Fruit fly (Drosophila melanogaster) whole organism, prepupa: ENCODE measurements around the gene CG43402.

Experiments
- Blimp-1 ChIP-seq: fragments of 200-800 bp; sonication (Bioruptor generic); optimal IDR thresholded peaks from 3 replicates; lab custom pipeline; 2017; ENCODE audit warnings: missing biosample characterization, missing genetic modification characterization, mild to moderate bottlenecking, moderate library complexity, missing genetic modification reagents
- CG10669 ChIP-seq: fragments of 200-800 bp; sonication (Bioruptor generic); optimal IDR thresholded peaks from 3 replicates; lab custom pipeline; 2018; ENCODE audit warnings: missing biosample characterization, mild to moderate bottlenecking, missing genetic modification characterization, moderate library complexity
- CG11294 ChIP-seq: fragments of 200-800 bp; sonication (Bioruptor generic); IDR thresholded peaks from 2 replicates; pipeline ENCODE4 v1.3.6; 2022; ENCODE audit warnings: missing biosample characterization, missing genetic modification characterization
- CG11762 ChIP-seq: fragments of 200-800 bp; sonication (Bioruptor generic); optimal IDR thresholded peaks from 3 replicates; lab custom pipeline; 2016; ENCODE audit warnings: missing biosample characterization, missing genetic modification characterization; ENCODE audit not compliant: insufficient read depth
- CG11902 ChIP-seq: fragments of 200-800 bp; sonication (Bioruptor generic); optimal IDR thresholded peaks from 3 replicates; lab custom pipeline; 2016; ENCODE audit warnings: missing biosample characterization, missing genetic modification characterization
- CG1621 ChIP-seq: fragments of 200-800 bp; sonication (Bioruptor generic); optimal IDR thresholded peaks from 3 replicates; lab custom pipeline; 2018; ENCODE audit warnings: missing biosample characterization, mild to moderate bottlenecking, missing genetic modification characterization
- CG3032 ChIP-seq: fragments of 200-800 bp; optimal IDR thresholded peaks from 2 replicates; lab custom pipeline; 2019; ENCODE audit warnings: missing biosample characterization, mild to moderate bottlenecking, missing genetic modification characterization, moderate library complexity
- CG32006 ChIP-seq: fragments of 200-800 bp; sonication (Bioruptor generic); optimal IDR thresholded peaks from 3 replicates; lab custom pipeline; 2017; ENCODE audit warnings: missing biosample characterization, mild to moderate bottlenecking, missing genetic modification characterization
- CG34406 ChIP-seq: fragments of 200-800 bp; sonication (Bioruptor generic); optimal IDR thresholded peaks from 3 replicates; lab custom pipeline; 2016; ENCODE audit warnings: missing biosample characterization, missing genetic modification characterization
- CG4318 ChIP-seq: fragments of 200-800 bp; sonication (Bioruptor generic); optimal IDR thresholded peaks from 3 replicates; lab custom pipeline; 2017; ENCODE audit warnings: missing biosample characterization, mild to moderate bottlenecking, missing genetic modification characterization
- CG6163 ChIP-seq: fragments of 200-800 bp; sonication (Bioruptor generic); IDR thresholded peaks from 3 replicates; pipeline ENCODE4 v1.3.6; 2022; ENCODE audit warnings: missing biosample characterization, missing genetic modification characterization
- CG6276 ChIP-seq: fragments of 200-800 bp; sonication (Bioruptor generic); optimal IDR thresholded peaks from 2 replicates; lab custom pipeline; 2017; ENCODE audit warnings: missing biosample characterization, mild to moderate bottlenecking, missing genetic modification characterization
- CG6792 ChIP-seq: fragments of 200-800 bp; sonication (Bioruptor generic); optimal IDR thresholded peaks from 3 replicates; lab custom pipeline; 2016; ENCODE audit warnings: missing biosample characterization, missing genetic modification characterization
- CG6808 ChIP-seq: fragments of 200-800 bp; sonication (Bioruptor generic); optimal IDR thresholded peaks from 3 replicates; lab custom pipeline; 2017; ENCODE audit warnings: missing biosample characterization, missing genetic modification characterization, mild to moderate bottlenecking, moderate library complexity, missing genetic modification reagents
- CG6854 ChIP-seq: fragments of 200-800 bp; sonication (Bioruptor generic); optimal IDR thresholded peaks from 2 replicates; lab custom pipeline; 2017; ENCODE audit warnings: missing biosample characterization, mild to moderate bottlenecking, missing genetic modification characterization
- CG7368 ChIP-seq: fragments of 200-800 bp; sonication (Bioruptor generic); optimal IDR thresholded peaks from 3 replicates; lab custom pipeline; 2016; ENCODE audit warnings: missing biosample characterization, missing genetic modification characterization
- CG8119 ChIP-seq: fragments of 200-800 bp; sonication (Bioruptor generic); IDR thresholded peaks from 3 replicates; pipeline ENCODE4 v1.3.6; 2022; ENCODE audit warnings: missing biosample characterization, missing genetic modification characterization
- CG8319 ChIP-seq: fragments of 200-800 bp; sonication (Bioruptor generic); optimal IDR thresholded peaks from 3 replicates; lab custom pipeline; 2016; ENCODE audit warnings: missing biosample characterization, missing genetic modification characterization
- CG8632 ChIP-seq: fragments of 200-800 bp; sonication (Bioruptor generic); optimal IDR thresholded peaks from 3 replicates; lab custom pipeline; 2016; ENCODE audit warnings: missing biosample characterization, missing genetic modification characterization
- CG9139 ChIP-seq: fragments of 200-800 bp; sonication (Bioruptor generic); optimal IDR thresholded peaks from 3 replicates; lab custom pipeline; 2017; ENCODE audit warnings: missing biosample characterization, mild to moderate bottlenecking, missing genetic modification characterization
- Eip75B ChIP-seq: fragments of 200-800 bp; sonication (Bioruptor generic); optimal IDR thresholded peaks from 3 replicates; lab custom pipeline; 2016; ENCODE audit warnings: missing biosample characterization, missing genetic modification characterization
- Eip78C ChIP-seq: fragments of 200-800 bp; sonication (Bioruptor generic); peaks from one replicate; lab custom pipeline; 2016; ENCODE audit warnings: missing biosample characterization, missing genetic modification characterization
- Eip93F ChIP-seq: fragments of 200-800 bp; sonication (Bioruptor generic); optimal IDR thresholded peaks from 2 replicates; lab custom pipeline; 2016; ENCODE audit warnings: missing biosample characterization, mild to moderate bottlenecking, missing genetic modification characterization
- Ets21C ChIP-seq: fragments of 200-800 bp; sonication (Bioruptor generic); optimal IDR thresholded peaks from 3 replicates; lab custom pipeline; 2016; ENCODE audit warnings: missing biosample characterization, missing genetic modification characterization
- Ets96B ChIP-seq: fragments of 200-800 bp; optimal IDR thresholded peaks from 2 replicates; lab custom pipeline; 2019; ENCODE audit warnings: missing biosample characterization, mild to moderate bottlenecking, missing genetic modification characterization, moderate library complexity
- Hr38 ChIP-seq: sonication (Bioruptor generic); optimal IDR thresholded peaks from 2 replicates; lab custom pipeline; 2016; ENCODE audit warnings: missing biosample characterization, missing genetic modification characterization
- Hr39 ChIP-seq: fragments of 200-800 bp; sonication (Bioruptor generic); optimal IDR thresholded peaks from 2 replicates; lab custom pipeline; 2016; ENCODE audit warnings: missing biosample characterization, missing genetic modification characterization
- Hr4 ChIP-seq: fragments of 200-800 bp; sonication (Bioruptor generic); optimal IDR thresholded peaks from 3 replicates; lab custom pipeline; 2016; ENCODE audit warnings: missing biosample characterization, missing genetic modification characterization
- Lpt ChIP-seq: fragments of 200-800 bp; sonication (Bioruptor generic); optimal IDR thresholded peaks from 3 replicates; lab custom pipeline; 2016; ENCODE audit warnings: missing biosample characterization, missing genetic modification characterization
- OdsH ChIP-seq: fragments of 200-800 bp; sonication (Bioruptor generic); optimal IDR thresholded peaks from 3 replicates; lab custom pipeline; 2016; ENCODE audit warnings: missing biosample characterization, missing genetic modification characterization
- Smox ChIP-seq: fragments of 200-800 bp; sonication (Bioruptor generic); optimal IDR thresholded peaks from 3 replicates; lab custom pipeline; 2016; ENCODE audit warnings: missing biosample characterization, missing genetic modification characterization
- Sox102F ChIP-seq: fragments of 200-800 bp; sonication (Bioruptor generic); optimal IDR thresholded peaks from 2 replicates; lab custom pipeline; 2016; ENCODE audit warnings: missing biosample characterization, mild to moderate bottlenecking, missing genetic modification characterization
- Sox14 ChIP-seq: fragments of 200-800 bp; sonication (Bioruptor generic); optimal IDR thresholded peaks from 3 replicates; lab custom pipeline; 2016; ENCODE audit warnings: missing biosample characterization, missing genetic modification characterization
- Sox15 ChIP-seq: fragments of 200-800 bp; sonication (Bioruptor generic); optimal IDR thresholded peaks from 3 replicates; lab custom pipeline; 2016; ENCODE audit warnings: missing biosample characterization, missing genetic modification characterization
- acj6 ChIP-seq: fragments of 200-800 bp; sonication (Bioruptor generic); optimal IDR thresholded peaks from 3 replicates; lab custom pipeline; 2016; ENCODE audit warnings: missing biosample characterization, missing genetic modification characterization
- cyc ChIP-seq: fragments of 200-800 bp; sonication (Bioruptor generic); optimal IDR thresholded peaks from 3 replicates; lab custom pipeline; 2016; ENCODE audit warnings: missing biosample characterization, missing genetic modification characterization
- dac ChIP-seq: fragments of 200-800 bp; sonication (Bioruptor generic); optimal IDR thresholded peaks from 2 replicates; lab custom pipeline; 2017; ENCODE audit warnings: missing biosample characterization, mild to moderate bottlenecking, missing genetic modification characterization
- eg ChIP-seq: fragments of 200-800 bp; sonication (Bioruptor generic); IDR thresholded peaks from 3 replicates; pipeline ENCODE4 v1.3.6; 2022; ENCODE audit warnings: missing biosample characterization, missing genetic modification characterization
- esn ChIP-seq: fragments of 200-800 bp; sonication (Bioruptor generic); optimal IDR thresholded peaks from 2 replicates; lab custom pipeline; 2016; ENCODE audit warnings: missing biosample characterization, mild to moderate bottlenecking, missing genetic modification characterization, moderate library complexity
- fd59A ChIP-seq: fragments of 200-800 bp; sonication (Bioruptor generic); optimal IDR thresholded peaks from 2 replicates; lab custom pipeline; 2017; ENCODE audit warnings: missing biosample characterization, mild to moderate bottlenecking, missing genetic modification characterization, missing genetic modification reagents
- fd85E ChIP-seq: fragments of 200-800 bp; sonication (Bioruptor generic); optimal IDR thresholded peaks from 3 replicates; lab custom pipeline; 2016; ENCODE audit warnings: missing biosample characterization, missing genetic modification characterization
- fkh ChIP-seq: fragments of 200-800 bp; sonication (Bioruptor generic); optimal IDR thresholded peaks from 3 replicates; lab custom pipeline; 2017; ENCODE audit warnings: missing biosample characterization, mild to moderate bottlenecking, missing genetic modification characterization, moderate library complexity
- lz ChIP-seq: fragments of 200-800 bp; sonication (Bioruptor generic); optimal IDR thresholded peaks from 3 replicates; lab custom pipeline; 2016; ENCODE audit warnings: missing biosample characterization, missing genetic modification characterization
- spab ChIP-seq: fragments of 200-800 bp; sonication (Bioruptor generic); optimal IDR thresholded peaks from 2 replicates; lab custom pipeline; 2017; ENCODE audit warnings: missing biosample characterization, mild to moderate bottlenecking, missing genetic modification characterization, missing genetic modification reagents
- ss ChIP-seq, 2 experiments: fragments of 200-800 bp; sonication (Bioruptor generic); optimal IDR thresholded peaks; 2 replicates in 1 of 2; 3 replicates in 1 of 2; lab custom pipeline; 2017 to 2018; ENCODE audit warnings: mild to moderate bottlenecking in 2 of 2, missing biosample characterization in 2 of 2, missing genetic modification characterization in 2 of 2, moderate library complexity in 1 of 2
- svp ChIP-seq: fragments of 200-800 bp; sonication (Bioruptor generic); peaks from one replicate; lab custom pipeline; 2016; ENCODE audit warnings: missing biosample characterization, missing genetic modification characterization
- topi ChIP-seq: fragments of 200-800 bp; sonication (Bioruptor generic); optimal IDR thresholded peaks from 3 replicates; lab custom pipeline; 2016; ENCODE audit warnings: missing biosample characterization, missing genetic modification characterization
- vri ChIP-seq: fragments of 200-800 bp; sonication (Bioruptor generic); optimal IDR thresholded peaks from 3 replicates; lab custom pipeline; 2016; ENCODE audit warnings: missing biosample characterization, mild to moderate bottlenecking, missing genetic modification characterization

The CG43402 gene

dm6 chr2L:1427792-1428191 is 14.6 kb upstream of the CG43402 start (continued):
- TF ChIP-seq Sox102F (GFP tag; lab: Kevin White, UChicago) (peak; percentile 28), CG34406 (GFP tag; lab: Kevin White, UChicago) (peak; percentile 41), CG6792 (GFP tag; lab: Kevin White, UChicago) (peak; percentile 20), Hr39 (GFP tag; lab: Kevin White, UChicago) (peak; percentile 38), CG4318 (GFP tag; lab: Kevin White, UChicago) (peak; percentile 17), Hr38 (GFP tag; lab: Kevin White, UChicago) (no peak), CG6808 (GFP tag; lab: Kevin White, UChicago) (peak; percentile 54), CG11294 (GFP tag; lab: Robert Waterston, UW) (no peak), Blimp-1 (GFP tag; lab: Kevin White, UChicago) (no peak), CG6854 (GFP tag; lab: Kevin White, UChicago) (no peak), Ets21C (GFP tag; lab: Kevin White, UChicago) (peak; percentile 59), CG7368 (GFP tag; lab: Kevin White, UChicago) (peak; percentile 32), lz (GFP tag; lab: Kevin White, UChicago) (no peak), eg (GFP tag; lab: Robert Waterston, UW) (0 out of 3 replicates have a peak, but pooled peaks have one; percentile 27), topi (peak; percentile 24), CG8632 (peak; percentile 16), fd59A (GFP tag; lab: Kevin White, UChicago) (peak; percentile 71), dac (GFP tag; lab: Kevin White, UChicago) (peak; percentile 7), fkh (no peak), spab (GFP tag; lab: Kevin White, UChicago) (peak; percentile 53), Lpt (GFP tag; lab: Kevin White, UChicago) (no peak)
- TF ChIP-seq, all 60 proteins: peak for 37

dm6 chr2L:1428290-1428689 is 14.1 kb upstream of the CG43402 start, which contains the start of gene CG43401:
Gene CG43401, plus strand, starts transcription at chr2L:1428474.
- TF ChIP-seq Hr39 (GFP tag; lab: Kevin White, UChicago) = peak; percentile 25
- no peak for TF ChIP-seq svp (GFP tag; lab: Kevin White, UChicago)
- TF ChIP-seq CG8632 = no peak
- TF ChIP-seq Hr4 (GFP tag; lab: Kevin White, UChicago) = no peak
- no peak for TF ChIP-seq ss (GFP tag; optimal IDR thresholded peaks at IDR 0.05; lab: Kevin White, UChicago)
- TF ChIP-seq OdsH (GFP tag; lab: Kevin White, UChicago) = no peak
- TF ChIP-seq Smox = peak; percentile 24
- no peak for TF ChIP-seq CG9139 (GFP tag; lab: Kevin White, UChicago)
- TF ChIP-seq CG8119 (GFP tag; lab: Robert Waterston, UW) = no peak
- peak; percentile 25 for TF ChIP-seq acj6 (GFP tag; lab: Kevin White, UChicago)
- TF ChIP-seq Sox14 (GFP tag; lab: Kevin White, UChicago) = no peak
- no peak for TF ChIP-seq Sox102F (GFP tag; lab: Kevin White, UChicago)
- no peak for TF ChIP-seq CG6854 (GFP tag; lab: Kevin White, UChicago)
- TF ChIP-seq cyc (GFP tag; lab: Kevin White, UChicago) = peak; percentile 23
- TF ChIP-seq Sox15 = no peak
- peak; percentile 7 for TF ChIP-seq CG3032 (tag; lab: Kevin White, UChicago)
- no peak for TF ChIP-seq CG11902 (GFP tag; lab: Kevin White, UChicago)
- TF ChIP-seq CG10669 (GFP tag; lab: Kevin White, UChicago) = no peak
- no peak for TF ChIP-seq CG1621 (tag; lab: Kevin White, UChicago)
- no peak for TF ChIP-seq vri (GFP tag; lab: Kevin White, UChicago)
- no peak for TF ChIP-seq CG7368 (GFP tag; lab: Kevin White, UChicago)
- 0 out of 3 replicates have a peak, but pooled peaks have one; percentile 22 for TF ChIP-seq eg (GFP tag; lab: Robert Waterston, UW)
- no peak for TF ChIP-seq Blimp-1 (GFP tag; lab: Kevin White, UChicago)
- peak; percentile 19 for TF ChIP-seq Ets96B
- TF ChIP-seq CG6163 (GFP tag; lab: Robert Waterston, UW) = peak; percentile 39; the same call in 1 of the 3 replicates
- no peak for TF ChIP-seq CG8319
- no peak for TF ChIP-seq CG6276
- TF ChIP-seq topi = peak; percentile 17
- TF ChIP-seq CG32006 (GFP tag; lab: Kevin White, UChicago) = no peak
- TF ChIP-seq lz (GFP tag; lab: Kevin White, UChicago) = peak; percentile 33
- TF ChIP-seq Eip75B = no peak
- TF ChIP-seq CG11294 (GFP tag; lab: Robert Waterston, UW) = no peak
- TF ChIP-seq Eip93F (GFP tag; lab: Kevin White, UChicago) = no peak
- peak; percentile 6 for TF ChIP-seq CG11762 (GFP tag; lab: Kevin White, UChicago)
- no peak for TF ChIP-seq Hr38 (GFP tag; lab: Kevin White, UChicago)
- TF ChIP-seq Lpt (GFP tag; lab: Kevin White, UChicago) = no peak
- no peak for TF ChIP-seq esn (GFP tag; lab: Kevin White, UChicago)
- peak; percentile 74 for TF ChIP-seq Eip78C (GFP tag; lab: Kevin White, UChicago)
- no peak for TF ChIP-seq fd85E
- no peak for TF ChIP-seq CG34406 (GFP tag; lab: Kevin White, UChicago)
